Worm (Caenorhabditis elegans) whole organism, mixed stage, embryonic: ENCODE results near the gene str-171.

Experiments
- M03D4.4 ChIP-seq: sonication (generic microtip); optimal IDR thresholded peaks from 2 replicates; lab custom pipeline; 2017; ENCODE audit warnings: mild to moderate bottlenecking, missing genetic modification characterization, missing compliant biosample characterization
- bed-3 ChIP-seq: fragments of 200-800 bp; sonication (Bioruptor generic); optimal IDR thresholded peaks from 3 replicates; lab custom pipeline; 2018; ENCODE audit warnings: mild to moderate bottlenecking, missing genetic modification characterization, moderate library complexity, missing compliant biosample characterization
- blmp-1 ChIP-seq: fragments of 150-350 bp; optimal IDR thresholded peaks from 2 replicates; lab custom pipeline; 2014; ENCODE audit warnings: missing biosample characterization, missing genetic modification characterization
- ceh-39 ChIP-seq: fragments of 150-350 bp; optimal IDR thresholded peaks from 2 replicates; lab custom pipeline; 2014; ENCODE audit warnings: missing biosample characterization, missing genetic modification characterization
- ceh-43 ChIP-seq: fragments of 200-800 bp; sonication (Bioruptor generic); optimal IDR thresholded peaks from 2 replicates; lab custom pipeline; 2018; ENCODE audit warnings: mild to moderate bottlenecking, missing genetic modification characterization, moderate library complexity, missing compliant biosample characterization
- ceh-83 ChIP-seq: fragments of 200-800 bp; sonication (Bioruptor generic); optimal IDR thresholded peaks from 2 replicates; lab custom pipeline; 2018; ENCODE audit warnings: mild to moderate bottlenecking, missing genetic modification characterization, missing compliant biosample characterization
- ces-1 ChIP-seq: fragments of 150-350 bp; optimal IDR thresholded peaks from 2 replicates; lab custom pipeline; 2014; ENCODE audit warnings: missing biosample characterization, missing genetic modification reagents, missing genetic modification characterization
- cnd-1 ChIP-seq: fragments of 200-800 bp; sonication (Bioruptor generic); optimal IDR thresholded peaks from 2 replicates; lab custom pipeline; 2018; ENCODE audit warnings: mild to moderate bottlenecking, missing genetic modification characterization, missing compliant biosample characterization
- drap-1 ChIP-seq: fragments of 200-800 bp; sonication (Bioruptor generic); optimal IDR thresholded peaks from 3 replicates; lab custom pipeline; 2018; ENCODE audit warnings: mild to moderate bottlenecking, missing genetic modification characterization, missing compliant biosample characterization
- elt-1 ChIP-seq: sonication (generic microtip); optimal IDR thresholded peaks from 2 replicates; lab custom pipeline; 2017; ENCODE audit warnings: missing genetic modification characterization, mild to moderate bottlenecking, missing compliant biosample characterization, antibody characterized with exemption, moderate library complexity, borderline replicate concordance; ENCODE audit not compliant: insufficient read depth
- elt-3 ChIP-seq: fragments of 150-350 bp; optimal IDR thresholded peaks from 2 replicates; lab custom pipeline; 2014; ENCODE audit warnings: missing biosample characterization, missing genetic modification characterization
- flh-1 ChIP-seq: fragments of 200-800 bp; sonication (Bioruptor generic); optimal IDR thresholded peaks from 2 replicates; lab custom pipeline; 2018; ENCODE audit warnings: mild to moderate bottlenecking, missing genetic modification characterization, moderate library complexity, missing compliant biosample characterization
- ham-2 ChIP-seq: fragments of 200-800 bp; sonication (Bioruptor generic); optimal IDR thresholded peaks from 2 replicates; lab custom pipeline; 2018; ENCODE audit warnings: mild to moderate bottlenecking, missing genetic modification characterization, missing compliant biosample characterization
- hlh-1 ChIP-seq: fragments of 150-350 bp; optimal IDR thresholded peaks from 2 replicates; lab custom pipeline; 2014; ENCODE audit warnings: missing biosample characterization, missing genetic modification reagents, missing genetic modification characterization
- lin-13 ChIP-seq: fragments of 150-350 bp; optimal IDR thresholded peaks from 2 replicates; lab custom pipeline; 2014; ENCODE audit warnings: missing biosample characterization, missing genetic modification characterization
- lin-32 ChIP-seq: fragments of 200-800 bp; sonication (Bioruptor generic); optimal IDR thresholded peaks from 2 replicates; lab custom pipeline; 2018; ENCODE audit warnings: mild to moderate bottlenecking, missing genetic modification characterization, missing compliant biosample characterization
- lsy-2 ChIP-seq: fragments of 150-350 bp; optimal IDR thresholded peaks from 2 replicates; lab custom pipeline; 2014; ENCODE audit warnings: missing biosample characterization, missing genetic modification characterization
- mab-5 ChIP-seq: fragments of 150-350 bp; optimal IDR thresholded peaks from 2 replicates; lab custom pipeline; 2014; ENCODE audit warnings: missing biosample characterization, missing genetic modification characterization
- mep-1 ChIP-seq: fragments of 150-350 bp; optimal IDR thresholded peaks from 2 replicates; lab custom pipeline; 2017; ENCODE audit warnings: missing biosample characterization, missing genetic modification reagents, missing genetic modification characterization, inconsistent platforms
- mls-2 ChIP-seq: sonication (generic microtip); optimal IDR thresholded peaks from 2 replicates; lab custom pipeline; 2016; ENCODE audit warnings: mild to moderate bottlenecking, missing genetic modification characterization, moderate library complexity, missing compliant biosample characterization
- nhr-12 ChIP-seq: fragments of 150-350 bp; optimal IDR thresholded peaks from 2 replicates; lab custom pipeline; 2014; ENCODE audit warnings: missing biosample characterization, missing genetic modification characterization
- nhr-28 ChIP-seq: fragments of 150-350 bp; optimal IDR thresholded peaks from 2 replicates; lab custom pipeline; 2014; ENCODE audit warnings: missing biosample characterization, missing genetic modification characterization
- nhr-76 ChIP-seq: sonication (generic microtip); optimal IDR thresholded peaks from 2 replicates; lab custom pipeline; 2017; ENCODE audit warnings: missing biosample characterization, missing genetic modification characterization
- pha-4 ChIP-seq: fragments of 150-350 bp; optimal IDR thresholded peaks from 2 replicates; lab custom pipeline; 2018; ENCODE audit warnings: missing biosample characterization, missing genetic modification reagents, missing genetic modification characterization
- sem-2 ChIP-seq: fragments of 200-800 bp; sonication (Bioruptor generic); optimal IDR thresholded peaks from 2 replicates; lab custom pipeline; 2018; ENCODE audit warnings: mild to moderate bottlenecking, missing genetic modification characterization, missing compliant biosample characterization
- sptf-1 ChIP-seq: sonication (generic microtip); optimal IDR thresholded peaks from 2 replicates; lab custom pipeline; 2017; ENCODE audit warnings: mild to moderate bottlenecking, missing genetic modification characterization, moderate library complexity, missing compliant biosample characterization
- tbx-8 ChIP-seq: fragments of 200-800 bp; sonication (Bioruptor generic); optimal IDR thresholded peaks from 2 replicates; lab custom pipeline; 2018; ENCODE audit warnings: mild to moderate bottlenecking, missing genetic modification characterization, moderate library complexity, missing compliant biosample characterization
- unc-120 ChIP-seq: sonication (generic microtip); optimal IDR thresholded peaks from 2 replicates; lab custom pipeline; 2017; ENCODE audit warnings: missing genetic modification characterization, missing compliant biosample characterization; ENCODE audit not compliant: poor library complexity, severe bottlenecking
- unc-39 ChIP-seq: fragments of 150-350 bp; optimal IDR thresholded peaks from 2 replicates; lab custom pipeline; 2014; ENCODE audit warnings: missing biosample characterization, missing genetic modification characterization
- zip-8 ChIP-seq: fragments of 150-350 bp; optimal IDR thresholded peaks from 2 replicates; lab custom pipeline; 2014; ENCODE audit warnings: missing biosample characterization, missing genetic modification characterization
- ztf-11 ChIP-seq: fragments of 150-350 bp; optimal IDR thresholded peaks from 2 replicates; lab custom pipeline; 2014; ENCODE audit warnings: missing biosample characterization, missing genetic modification characterization

Gene str-171

ce11 chrV:15147776-15148175 is 15.5 kb upstream of the str-171 start, which contains the start of gene T09F5.20:
T09F5.20 (minus strand) TSS chrV:15147876.
- TF ChIP-seq nhr-28 (tag; lab: Kevin White, UChicago): no peak
- TF ChIP-seq ceh-39 (tag; lab: Kevin White, UChicago): no peak
- no peak for TF ChIP-seq elt-3 (tag; lab: Kevin White, UChicago)
- TF ChIP-seq blmp-1: no peak
- no peak for TF ChIP-seq sem-2 (GFP tag; lab: Kevin White, UChicago)
- TF ChIP-seq nhr-12: no peak
- TF ChIP-seq M03D4.4: no peak
- no peak for TF ChIP-seq unc-39
- no peak for TF ChIP-seq mab-5 (tag; lab: Kevin White, UChicago)
- no peak for TF ChIP-seq ceh-43
- TF ChIP-seq drap-1 (GFP tag; lab: Kevin White, UChicago): no peak
- TF ChIP-seq zip-8 (tag; lab: Kevin White, UChicago): no peak
- TF ChIP-seq mls-2 (tag; lab: Kevin White, UChicago): no peak
- no peak for TF ChIP-seq flh-1 (GFP tag; lab: Kevin White, UChicago)
- TF ChIP-seq ztf-11: no peak
- TF ChIP-seq sptf-1 (tag; lab: Kevin White, UChicago): no peak
- no peak for TF ChIP-seq ham-2 (GFP tag; lab: Kevin White, UChicago)

DNA sequence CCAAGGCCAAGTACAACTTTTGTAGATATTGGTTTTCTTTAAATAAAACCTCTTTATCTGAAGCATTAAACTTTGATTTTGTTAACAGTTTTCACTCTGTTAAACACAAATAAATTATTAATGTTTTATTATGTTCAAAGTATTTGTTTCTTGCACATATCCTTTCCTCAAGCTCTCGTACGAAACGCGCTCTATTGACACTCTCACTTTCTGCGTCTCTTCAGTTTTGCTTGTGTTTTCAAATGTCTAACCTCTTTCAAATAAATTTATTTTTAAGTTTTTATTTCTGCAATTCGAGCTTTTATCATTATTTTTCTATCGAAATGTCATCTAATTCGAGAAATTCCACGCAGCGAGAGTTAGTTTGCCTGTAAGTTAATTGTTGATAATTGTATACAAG is 11.5 kb upstream of the str-171 start, which contains the start of gene K08F9.4:
Gene K08F9.4, plus strand, starts transcription at position 222 of the 400 bp plus-strand sequence.
- TF ChIP-seq ham-2 (GFP tag; lab: Kevin White, UChicago) (no peak), mls-2 (tag; lab: Kevin White, UChicago) (no peak), hlh-1 (tag; lab: Kevin White, UChicago) (peak; percentile 2), bed-3 (GFP tag; lab: Kevin White, UChicago) (no peak), cnd-1 (tag; lab: Kevin White, UChicago) (no peak), sptf-1 (tag; lab: Kevin White, UChicago) (no peak), blmp-1 (peak; percentile 98), pha-4 (tag; lab: Kevin White, UChicago) (peak; percentile 73), ceh-39 (tag; lab: Kevin White, UChicago) (no peak), M03D4.4 (no peak), ces-1 (peak; percentile 59), nhr-28 (tag; lab: Kevin White, UChicago) (no peak), lsy-2 (peak; percentile 55), nhr-76 (tag; lab: Kevin White, UChicago) (no peak), zip-8 (tag; lab: Kevin White, UChicago) (no peak), nhr-12 (no peak), mep-1 (tag; lab: Kevin White, UChicago) (peak; percentile 63), ceh-43 (no peak), unc-39 (no peak), unc-120 (tag; lab: Kevin White, UChicago) (no peak)

DNA sequence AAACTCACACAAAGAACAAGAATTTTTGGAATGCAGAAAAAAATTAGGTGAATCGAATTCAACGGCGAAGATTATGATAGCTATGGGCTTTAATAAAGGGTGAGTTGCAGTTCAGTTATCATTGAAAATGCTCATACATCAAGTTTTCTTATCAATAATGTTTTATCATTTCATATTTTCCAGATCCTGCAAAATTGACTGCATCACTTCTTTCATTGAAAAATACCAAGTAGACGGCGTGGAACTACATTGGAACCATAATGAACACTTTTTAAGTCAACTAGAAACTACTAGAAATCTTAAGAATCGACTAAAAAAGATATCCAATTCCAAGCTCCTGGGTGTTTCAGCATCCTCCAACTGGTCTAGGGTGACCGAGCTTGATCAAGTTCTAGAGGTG is 11.0 kb upstream of the str-171 start, which contains the start of gene K08F9.1:
Gene K08F9.1, minus strand, starts transcription at position 101 of the 400 bp plus-strand sequence.
- TF ChIP-seq nhr-76 (tag; lab: Kevin White, UChicago) (no peak), flh-1 (GFP tag; lab: Kevin White, UChicago) (no peak), mls-2 (tag; lab: Kevin White, UChicago) (no peak), unc-120 (tag; lab: Kevin White, UChicago) (no peak), ceh-83 (GFP tag; lab: Kevin White, UChicago) (no peak), ces-1 (no peak), unc-39 (no peak), elt-3 (tag; lab: Kevin White, UChicago) (no peak), lsy-2 (no peak), elt-1 (tag; lab: Kevin White, UChicago) (no peak), lin-32 (GFP tag; lab: Kevin White, UChicago) (no peak), zip-8 (tag; lab: Kevin White, UChicago) (no peak), tbx-8 (no peak)
- TF ChIP-seq, all 35 proteins: peak for 0

- TF ChIP-seq ces-1: no peak
These were observed 7.9 kb upstream of the str-171 start, which contains the start of gene K08F9.3 for ce11 chrV:15140247-15140646. K08F9.3 (plus strand) TSS chrV:15140547.

DNA sequence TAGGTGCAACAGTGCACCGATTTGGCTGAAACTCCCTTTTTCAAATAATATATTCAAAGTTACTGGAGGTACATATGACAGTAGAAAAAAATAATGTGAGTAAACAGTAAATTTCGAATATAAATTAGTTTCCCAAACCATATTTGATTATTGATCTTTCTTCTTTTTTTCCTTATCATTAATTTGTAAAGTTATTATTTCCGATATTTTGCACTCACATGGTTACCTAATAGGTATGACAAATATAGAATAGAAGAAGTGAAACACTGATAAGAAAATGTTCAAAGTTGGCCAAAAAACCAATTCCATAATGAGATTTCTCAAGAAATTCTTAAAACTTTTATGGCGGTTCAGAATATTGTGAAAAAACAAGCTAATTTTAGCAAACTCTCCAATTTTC is 7.5 kb upstream of the str-171 start:
- no peak for TF ChIP-seq ceh-43
- TF ChIP-seq lsy-2: no peak
- no peak for TF ChIP-seq blmp-1
- TF ChIP-seq sem-2 (GFP tag; lab: Kevin White, UChicago): no peak
- no peak for TF ChIP-seq cnd-1 (tag; lab: Kevin White, UChicago)
- no peak for TF ChIP-seq bed-3 (GFP tag; lab: Kevin White, UChicago)
- no peak for TF ChIP-seq lin-32 (GFP tag; lab: Kevin White, UChicago)
- no peak for TF ChIP-seq ceh-39 (tag; lab: Kevin White, UChicago)
- no peak for TF ChIP-seq pha-4 (tag; lab: Kevin White, UChicago)
- no peak for TF ChIP-seq lin-13 (tag; lab: Kevin White, UChicago)
- TF ChIP-seq drap-1 (GFP tag; lab: Kevin White, UChicago): no peak
- no peak for TF ChIP-seq mep-1 (tag; lab: Kevin White, UChicago)
- no peak for TF ChIP-seq zip-8 (tag; lab: Kevin White, UChicago)
- TF ChIP-seq elt-1 (tag; lab: Kevin White, UChicago): no peak
